Worm (Caenorhabditis elegans): ENCODE data around the gene nep-2.

ce11 chrII:2739619-2740018, 14.1 kb upstream of the nep-2 start, which contains the start of gene T05A8.6:
- TF ChIP-seq fos-1 (tag; optimal IDR thresholded peaks at IDR 0.05), result no peak
- no peak for TF ChIP-seq nhr-11 (tag; optimal IDR thresholded peaks at IDR 0.05)
- TF ChIP-seq snpc-4 (tag; optimal IDR thresholded peaks at IDR 0.05), result no peak
- TF ChIP-seq ceh-16 (tag; optimal IDR thresholded peaks at IDR 0.05), result no peak
- TF ChIP-seq ztf-4 (tag; optimal IDR thresholded peaks at IDR 0.05), result no peak
- TF ChIP-seq mdl-1 (tag; optimal IDR thresholded peaks at IDR 0.05), result no peak
- no peak for TF ChIP-seq elt-2 (tag; optimal IDR thresholded peaks at IDR 0.05)
- no peak for TF ChIP-seq zag-1 (tag; optimal IDR thresholded peaks at IDR 0.05)
- no peak for TF ChIP-seq nhr-43 (tag; optimal IDR thresholded peaks at IDR 0.05; ENCODE audit: poor library complexity, severe bottlenecking)
- no peak for TF ChIP-seq ama-1 (optimal IDR thresholded peaks at IDR 0.05)
- no peak for TF ChIP-seq lsy-12 (tag; optimal IDR thresholded peaks at IDR 0.05)
